Worm (Caenorhabditis elegans) whole organism, L4 larva: ENCODE data around the gene osg-1.

Experiments used
- F37D6.2 ChIP-seq: sonication (generic microtip); optimal IDR thresholded peaks from 2 replicates; lab custom pipeline; 2016; ENCODE audit warnings: mild to moderate bottlenecking, missing genetic modification characterization, missing compliant biosample characterization
- R02D3.7 ChIP-seq: fragments of 150-350 bp; sonication (generic microtip); optimal IDR thresholded peaks from 3 replicates; lab custom pipeline; 2014; ENCODE audit warnings: missing biosample characterization, missing genetic modification characterization
- T20F7.1 ChIP-seq: fragments of 200-800 bp; sonication (Bioruptor generic); optimal IDR thresholded peaks from 2 replicates; lab custom pipeline; 2018; ENCODE audit warnings: mild to moderate bottlenecking, missing genetic modification characterization, missing compliant biosample characterization
- Y105C5A.15 ChIP-seq: fragments of 200-800 bp; sonication (Bioruptor generic); IDR thresholded peaks from 2 replicates; pipeline ENCODE4 v1.3.6; 2022; ENCODE audit warnings: missing genetic modification characterization, missing compliant biosample characterization
- Y48G9A.11 ChIP-seq: fragments of 200-800 bp; sonication (Bioruptor generic); IDR thresholded peaks from 2 replicates; pipeline ENCODE4 v1.3.6; 2022; ENCODE audit warnings: missing genetic modification reagents, missing genetic modification characterization, missing compliant biosample characterization
- Y75B8A.6 ChIP-seq: fragments of 200-800 bp; sonication (Bioruptor generic); IDR thresholded peaks from 2 replicates; pipeline ENCODE4 v1.3.6; 2022; ENCODE audit warnings: missing genetic modification reagents, missing genetic modification characterization, missing compliant biosample characterization
- aha-1 ChIP-seq: fragments of 150-350 bp; peaks from one replicate; lab custom pipeline; 2014; ENCODE audit warnings: missing biosample characterization, missing genetic modification characterization
- ama-1 ChIP-seq: fragments of 150-350 bp; optimal IDR thresholded peaks from 2 replicates; lab custom pipeline; 2014; ENCODE audit warnings: inconsistent platforms, mixed read lengths
- attf-4 ChIP-seq: sonication (generic microtip); optimal IDR thresholded peaks from 3 replicates; lab custom pipeline; 2017; ENCODE audit warnings: missing biosample characterization, missing genetic modification characterization
- ceh-20 ChIP-seq: fragments of 200-800 bp; sonication (Bioruptor generic); IDR thresholded peaks from 2 replicates; pipeline ENCODE4 v1.3.6; 2022; ENCODE audit warnings: missing genetic modification reagents, missing genetic modification characterization, missing compliant biosample characterization
- ceh-62 ChIP-seq: sonication (generic microtip); optimal IDR thresholded peaks from 2 replicates; lab custom pipeline; 2017; ENCODE audit warnings: missing biosample characterization, missing genetic modification characterization
- daf-16 ChIP-seq, 3 experiments: sonication (generic microtip); optimal IDR thresholded peaks; 2 replicates each; lab custom pipeline; 2016 to 2017; ENCODE audit warnings: missing genetic modification characterization in 3 of 3, missing genetic modification reagents in 3 of 3, mild to moderate bottlenecking in 2 of 3, missing compliant biosample characterization in 2 of 3, missing biosample characterization in 1 of 3, moderate library complexity in 1 of 3
- daf-8 ChIP-seq: fragments of 200-800 bp; sonication (Bioruptor generic); IDR thresholded peaks from 2 replicates; pipeline ENCODE4 v1.3.6; 2022; ENCODE audit warnings: missing genetic modification characterization, missing compliant biosample characterization
- dmd-6 ChIP-seq: fragments of 200-800 bp; sonication (Bioruptor generic); IDR thresholded peaks from 2 replicates; pipeline ENCODE4 v1.3.6; 2022; ENCODE audit warnings: missing genetic modification reagents, missing genetic modification characterization, missing compliant biosample characterization
- dpl-1 ChIP-seq: fragments of 150-350 bp; optimal IDR thresholded peaks from 2 replicates; lab custom pipeline; 2014; ENCODE audit warnings: missing biosample characterization, missing genetic modification reagents, missing genetic modification characterization
- dve-1 ChIP-seq: sonication (generic microtip); optimal IDR thresholded peaks from 2 replicates; lab custom pipeline; 2017; ENCODE audit warnings: antibody characterized with exemption, mild to moderate bottlenecking, missing genetic modification characterization, missing compliant biosample characterization; ENCODE audit not compliant: insufficient read depth
- egl-43 ChIP-seq: fragments of 200-800 bp; sonication (Bioruptor generic); IDR thresholded peaks from 2 replicates; pipeline ENCODE4 v1.3.6; 2022; ENCODE audit warnings: missing genetic modification reagents, missing genetic modification characterization, missing compliant biosample characterization
- fkh-10 ChIP-seq: fragments of 150-350 bp; optimal IDR thresholded peaks from 2 replicates; lab custom pipeline; 2014; ENCODE audit warnings: missing biosample characterization, missing genetic modification reagents, missing genetic modification characterization
- hlh-30 ChIP-seq: sonication (generic microtip); optimal IDR thresholded peaks from 2 replicates; lab custom pipeline; 2017; ENCODE audit warnings: antibody characterized with exemption, mild to moderate bottlenecking, missing genetic modification characterization, missing compliant biosample characterization; ENCODE audit not compliant: insufficient read depth
- hmg-1.1 ChIP-seq: fragments of 200-800 bp; sonication (Bioruptor generic); IDR thresholded peaks from 2 replicates; pipeline ENCODE4 v1.3.6; 2022; ENCODE audit warnings: missing genetic modification reagents, missing genetic modification characterization, missing compliant biosample characterization
- jun-1 ChIP-seq: fragments of 150-350 bp; optimal IDR thresholded peaks from 2 replicates; lab custom pipeline; 2014; ENCODE audit warnings: missing biosample characterization, missing genetic modification reagents, missing genetic modification characterization
- lin-15B ChIP-seq: fragments of 150-350 bp; sonication (generic microtip); optimal IDR thresholded peaks from 3 replicates; lab custom pipeline; 2014; ENCODE audit warnings: missing biosample characterization, missing genetic modification characterization
- lin-38 ChIP-seq: fragments of 200-800 bp; sonication (Bioruptor generic); IDR thresholded peaks from 2 replicates; pipeline ENCODE4 v1.3.6; 2022; ENCODE audit warnings: missing genetic modification reagents, missing genetic modification characterization, missing compliant biosample characterization
- lin-39 ChIP-seq: fragments of 150-350 bp; optimal IDR thresholded peaks from 2 replicates; lab custom pipeline; 2014; ENCODE audit warnings: missing biosample characterization, missing genetic modification reagents, missing genetic modification characterization
- lsy-2 ChIP-seq, 2 experiments: fragments of 150-350 bp in 1 of 2; sonication (generic microtip) in 1 of 2; optimal IDR thresholded peaks; 2 replicates each; lab custom pipeline; 2014 to 2017; ENCODE audit warnings: missing biosample characterization in 2 of 2, missing genetic modification characterization in 2 of 2
- mdt-29 ChIP-seq: fragments of 200-800 bp; sonication (Bioruptor generic); IDR thresholded peaks from 2 replicates; pipeline ENCODE4 v1.3.6; 2022; ENCODE audit warnings: missing genetic modification reagents, missing genetic modification characterization, missing compliant biosample characterization
- mep-1 ChIP-seq: fragments of 150-350 bp; sonication (generic microtip); optimal IDR thresholded peaks from 3 replicates; lab custom pipeline; 2014; ENCODE audit warnings: missing biosample characterization, missing genetic modification characterization
- mes-2 ChIP-seq: sonication (generic microtip); optimal IDR thresholded peaks from 2 replicates; lab custom pipeline; 2016; ENCODE audit warnings: missing genotype, mild to moderate bottlenecking, missing genetic modification characterization, missing compliant biosample characterization; ENCODE audit not compliant: poor library complexity, severe bottlenecking
- mxl-3 ChIP-seq: fragments of 200-800 bp; sonication (Bioruptor generic); optimal IDR thresholded peaks from 2 replicates; lab custom pipeline; 2018; ENCODE audit warnings: mild to moderate bottlenecking, missing genetic modification characterization, missing compliant biosample characterization
- nhr-10 ChIP-seq: fragments of 150-350 bp; optimal IDR thresholded peaks from 2 replicates; lab custom pipeline; 2014; ENCODE audit warnings: missing biosample characterization, missing genetic modification characterization
- nhr-111 ChIP-seq: fragments of 200-800 bp; sonication (Bioruptor generic); optimal IDR thresholded peaks from 2 replicates; lab custom pipeline; 2018; ENCODE audit warnings: mild to moderate bottlenecking, missing genetic modification characterization, missing compliant biosample characterization
- nhr-25 ChIP-seq: sonication (generic microtip); optimal IDR thresholded peaks from 2 replicates; lab custom pipeline; 2017; ENCODE audit warnings: missing genetic modification characterization, mild to moderate bottlenecking, missing compliant biosample characterization, antibody characterized with exemption, moderate library complexity, borderline replicate concordance; ENCODE audit not compliant: insufficient read depth
- nhr-28 ChIP-seq: fragments of 150-350 bp; optimal IDR thresholded peaks from 2 replicates; lab custom pipeline; 2014; ENCODE audit warnings: missing biosample characterization, missing genetic modification characterization
- nhr-41 ChIP-seq: fragments of 200-800 bp; sonication (Bioruptor generic); IDR thresholded peaks from 2 replicates; pipeline ENCODE4 v1.3.6; 2022; ENCODE audit warnings: missing genetic modification reagents, missing genetic modification characterization, missing compliant biosample characterization
- nhr-42 ChIP-seq: fragments of 200-800 bp; sonication (Bioruptor generic); IDR thresholded peaks from 2 replicates; pipeline ENCODE4 v1.3.6; 2022; ENCODE audit warnings: missing genetic modification characterization, missing compliant biosample characterization
- nhr-48 ChIP-seq: sonication (generic microtip); optimal IDR thresholded peaks from 2 replicates; lab custom pipeline; 2016; ENCODE audit warnings: mild to moderate bottlenecking, missing genetic modification characterization, missing compliant biosample characterization
- nhr-6 ChIP-seq: fragments of 150-350 bp; optimal IDR thresholded peaks from 2 replicates; lab custom pipeline; 2014; ENCODE audit warnings: missing biosample characterization, missing genetic modification characterization
- nhr-76 ChIP-seq: fragments of 150-350 bp; optimal IDR thresholded peaks from 2 replicates; lab custom pipeline; 2014; ENCODE audit warnings: missing biosample characterization, missing genetic modification characterization
- nhr-77 ChIP-seq: fragments of 150-350 bp; optimal IDR thresholded peaks from 2 replicates; lab custom pipeline; 2014; ENCODE audit warnings: missing biosample characterization, missing genetic modification characterization
- pha-4 ChIP-seq, 2 experiments: fragments of 150-350 bp in 1 of 2; fragments of 200-800 bp in 1 of 2; sonication (Bioruptor generic) in 1 of 2; IDR thresholded peaks in 1 of 2; optimal IDR thresholded peaks in 1 of 2; 2 replicates each; pipeline versions ENCODE4 v1.3.6 to Lab custom; 2014 to 2022; ENCODE audit warnings: missing genetic modification characterization in 2 of 2, missing genetic modification reagents in 2 of 2, missing biosample characterization in 1 of 2, missing compliant biosample characterization in 1 of 2
- php-3 ChIP-seq: fragments of 200-800 bp; sonication (Bioruptor generic); IDR thresholded peaks from 2 replicates; pipeline ENCODE4 v1.3.6; 2022; ENCODE audit warnings: missing genetic modification reagents, missing genetic modification characterization, missing compliant biosample characterization
- rbr-2 ChIP-seq: sonication (generic microtip); optimal IDR thresholded peaks from 2 replicates; lab custom pipeline; 2016; ENCODE audit warnings: missing genotype, missing genetic modification characterization, missing compliant biosample characterization
- set-16 ChIP-seq: fragments of 200-800 bp; sonication (Bioruptor generic); IDR thresholded peaks from 2 replicates; pipeline ENCODE4 v1.3.6; 2022; ENCODE audit warnings: missing genetic modification reagents, missing genetic modification characterization, missing compliant biosample characterization
- tra-1 ChIP-seq: fragments of 200-800 bp; sonication (Bioruptor generic); IDR thresholded peaks from 2 replicates; pipeline ENCODE4 v1.3.6; 2022; ENCODE audit warnings: missing genetic modification reagents, missing genetic modification characterization, missing compliant biosample characterization
- unc-62 ChIP-seq, 3 experiments: fragments of 150-350 bp in 1 of 3; sonication (generic microtip); optimal IDR thresholded peaks in 2 of 3; peaks in 1 of 3; 1 replicate in 1 of 3; 2 replicates in 2 of 3; lab custom pipeline; 2014 to 2017; ENCODE audit warnings: missing biosample characterization in 3 of 3, missing genetic modification characterization in 3 of 3, missing genetic modification reagents in 3 of 3, missing genotype in 1 of 3
- zfp-2 ChIP-seq: sonication (generic microtip); optimal IDR thresholded peaks from 2 replicates; lab custom pipeline; 2016; ENCODE audit warnings: mild to moderate bottlenecking, missing genetic modification characterization, missing compliant biosample characterization
- zip-11 ChIP-seq: fragments of 200-800 bp; sonication (Bioruptor generic); IDR thresholded peaks from 2 replicates; pipeline ENCODE4 v1.3.6; 2022; ENCODE audit warnings: missing genetic modification characterization, missing compliant biosample characterization
- zip-2 ChIP-seq: fragments of 150-350 bp; optimal IDR thresholded peaks from 2 replicates; lab custom pipeline; 2014; ENCODE audit warnings: missing biosample characterization, missing genetic modification characterization

Gene osg-1

DNA sequence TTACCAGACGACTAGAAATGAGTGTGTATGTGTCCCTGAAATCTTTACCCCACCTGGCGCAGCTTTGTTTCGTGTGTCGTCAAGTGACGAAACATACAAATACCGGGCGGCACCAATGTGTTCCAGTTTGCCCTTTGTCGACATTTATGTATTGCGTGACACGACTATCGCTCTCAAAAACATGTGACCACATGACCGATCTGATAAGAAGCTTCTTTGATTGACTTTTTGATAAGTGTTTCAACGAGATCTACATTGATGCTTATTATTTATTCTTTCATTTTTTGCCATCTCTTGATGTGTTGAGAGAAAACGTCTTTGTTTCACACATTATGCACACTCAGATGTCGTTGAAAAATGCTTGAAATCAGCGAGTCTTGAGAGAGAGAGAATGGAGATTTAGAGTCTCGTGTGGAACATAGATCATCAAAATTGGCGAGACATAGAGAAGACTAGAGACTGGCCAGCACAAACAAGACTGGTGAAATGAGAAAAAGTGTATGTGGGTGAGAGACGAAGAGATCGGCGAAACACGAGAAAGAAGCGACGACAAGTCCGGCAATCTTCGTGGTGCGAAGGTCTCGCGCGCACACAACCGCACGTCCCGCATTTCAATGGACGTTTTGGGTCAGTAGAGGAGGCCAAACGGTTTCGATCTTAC lies 15.7 kb downstream of the osg-1 start (continued):
- TF ChIP-seq aha-1 (tag; lab: Kevin White, UChicago) (peak; percentile 98), tra-1 (GFP tag; lab: Robert Waterston, UW) (peak; percentile 33; the same call in 1 of the 2 replicates), nhr-28 (tag; lab: Kevin White, UChicago) (peak; percentile 67), ceh-20 (GFP tag; lab: Robert Waterston, UW) (no peak), dmd-6 (GFP tag; lab: Robert Waterston, UW) (peak; percentile 76), nhr-41 (0 out of 2 replicates have a peak, but pooled peaks have one; percentile 30), mes-2 (tag; lab: Kevin White, UChicago) (peak; percentile 66), jun-1 (tag; lab: Kevin White, UChicago) (no peak), fkh-10 (GFP tag; lab: Kevin White, UChicago) (peak; percentile 46), nhr-6 (peak; percentile 32), hmg-1.1 (GFP tag; lab: Robert Waterston, UW) (peak; percentile 49; the same call in 1 of the 2 replicates), lin-39 (peak; percentile 27), mxl-3 (GFP tag; lab: Kevin White, UChicago) (peak; percentile 58), php-3 (GFP tag; lab: Robert Waterston, UW) (peak; percentile 79), egl-43 (GFP tag; lab: Robert Waterston, UW) (peak; percentile 32; the same call in 1 of the 2 replicates), nhr-10 (tag; lab: Kevin White, UChicago) (peak; percentile 65), T20F7.1 (peak; percentile 85), mep-1 (peak; percentile 49), unc-62 (GFP tag; optimal IDR thresholded peaks at IDR 0.05 in 1 of 2; lab: Kevin White, UChicago) (peak; percentile 8 to 74), unc-62 (tag; optimal IDR thresholded peaks at IDR 0.05; lab: Kevin White, UChicago) (no peak), rbr-2 (tag; lab: Kevin White, UChicago) (peak; percentile 4), daf-8 (no peak), mdt-29 (GFP tag; lab: Robert Waterston, UW) (peak; percentile 57; the same call in 1 of the 2 replicates), Y75B8A.6 (no peak), nhr-48 (tag; lab: Kevin White, UChicago) (peak; percentile 49), ama-1 (lab: Kevin White, UChicago) (peak; percentile 77), nhr-42 (GFP tag; lab: Robert Waterston, UW) (no peak), daf-16 (GFP tag; optimal IDR thresholded peaks at IDR 0.05; lab: Kevin White, UChicago) (no peak), daf-16 (tag; optimal IDR thresholded peaks at IDR 0.05; lab: Kevin White, UChicago) (peak; percentile 83), F37D6.2 (tag; lab: Kevin White, UChicago) (no peak), zfp-2 (tag; lab: Kevin White, UChicago) (no peak), hlh-30 (tag; lab: Kevin White, UChicago) (peak; percentile 91)

- TF ChIP-seq zip-11 (no peak), zip-2 (tag; lab: Kevin White, UChicago) (no peak), egl-43 (GFP tag; lab: Robert Waterston, UW) (no peak), Y48G9A.11 (peak; percentile 81), aha-1 (tag; lab: Kevin White, UChicago) (peak; percentile 68), ceh-20 (GFP tag; lab: Robert Waterston, UW) (no peak), php-3 (GFP tag; lab: Robert Waterston, UW) (no peak), lin-15B (tag; lab: Kevin White, UChicago) (no peak), lin-38 (GFP tag; lab: Robert Waterston, UW) (peak; percentile 25), dve-1 (tag; lab: Kevin White, UChicago) (no peak), nhr-76 (tag; lab: Kevin White, UChicago) (no peak), dpl-1 (no peak), ceh-62 (tag; lab: Kevin White, UChicago) (no peak), Y105C5A.15 (GFP tag; lab: Robert Waterston, UW) (no peak), R02D3.7 (tag; lab: Kevin White, UChicago) (no peak), attf-4 (no peak), nhr-111 (no peak), pha-4 (GFP tag; IDR thresholded peaks at IDR 0.05; lab: Robert Waterston, UW) (no peak), pha-4 (tag; optimal IDR thresholded peaks at IDR 0.05; lab: Kevin White, UChicago) (no peak), lsy-2 (tag; optimal IDR thresholded peaks at IDR 0.05; lab: Kevin White, UChicago) (no peak), mes-2 (tag; lab: Kevin White, UChicago) (peak; percentile 37), nhr-77 (tag; lab: Kevin White, UChicago) (no peak), nhr-25 (no peak), set-16 (no peak), mdt-29 (GFP tag; lab: Robert Waterston, UW) (no peak)
Observed at ce11 chrIII:5503669-5504068, 16.3 kb downstream of the osg-1 start.
